Fruit fly (Drosophila melanogaster) whole organism, embryonic: Measurements from ENCODE around the gene Gbeta76C.
A peak's percentile ranks its signal among the peaks of the same experiment; 100 is the strongest.

Experiments
- Ada2b ChIP-seq: fragments of 200-800 bp; sonication (Bioruptor generic); IDR thresholded peaks from 2 replicates; pipeline ENCODE4 v1.3.6; 2022; ENCODE audit warnings: missing biosample characterization, missing genetic modification characterization
- Atf6 ChIP-seq: fragments of 200-800 bp; sonication (Bioruptor generic); IDR thresholded peaks from 2 replicates; pipeline ENCODE4 v1.3.6; 2022; ENCODE audit warnings: missing biosample characterization, missing genetic modification characterization
- CG10959 ChIP-seq: fragments of 200-800 bp; sonication (Bioruptor generic); IDR thresholded peaks from 2 replicates; pipeline ENCODE4 v1.3.6; 2022; ENCODE audit warnings: missing biosample characterization, missing genetic modification characterization
- CG11085 ChIP-seq: fragments of 200-800 bp; sonication (Bioruptor generic); IDR thresholded peaks from 2 replicates; pipeline ENCODE4 v1.3.6; 2022; ENCODE audit warnings: missing biosample characterization, missing genetic modification characterization
- CG12155 ChIP-seq: fragments of 200-800 bp; sonication (Bioruptor generic); optimal IDR thresholded peaks from 3 replicates; lab custom pipeline; 2016; ENCODE audit warnings: missing biosample characterization, missing genetic modification characterization
- CG12942 ChIP-seq: fragments of 200-800 bp; sonication (Bioruptor generic); optimal IDR thresholded peaks from 3 replicates; lab custom pipeline; 2016; ENCODE audit warnings: missing biosample characterization, missing genetic modification characterization
- CG13624 ChIP-seq: fragments of 200-800 bp; sonication (Bioruptor generic); optimal IDR thresholded peaks from 2 replicates; lab custom pipeline; 2016; ENCODE audit warnings: missing biosample characterization, missing genetic modification characterization
- CG1529 ChIP-seq: fragments of 200-800 bp; sonication (Bioruptor generic); optimal IDR thresholded peaks from 3 replicates; lab custom pipeline; 2018; ENCODE audit warnings: missing biosample characterization, missing genetic modification characterization
- CG16813 ChIP-seq: fragments of 200-800 bp; sonication (Bioruptor generic); IDR thresholded peaks from 3 replicates; pipeline ENCODE4 v1.3.6; 2022; ENCODE audit warnings: missing biosample characterization, missing genetic modification characterization; ENCODE audit not compliant: partially characterized antibody
- CG17359 ChIP-seq: fragments of 200-800 bp; sonication (Bioruptor generic); optimal IDR thresholded peaks from 3 replicates; lab custom pipeline; 2018; ENCODE audit warnings: missing biosample characterization, mild to moderate bottlenecking, missing genetic modification characterization, moderate library complexity
- CG18011 ChIP-seq: fragments of 200-800 bp; sonication (Bioruptor generic); optimal IDR thresholded peaks from 2 replicates; lab custom pipeline; 2017; ENCODE audit warnings: missing biosample characterization, missing genetic modification characterization, mild to moderate bottlenecking, moderate library complexity, missing genotype
- CG18764 ChIP-seq: fragments of 200-800 bp; sonication (Bioruptor generic); optimal IDR thresholded peaks from 3 replicates; lab custom pipeline; 2016; ENCODE audit warnings: missing biosample characterization, missing genetic modification characterization
- CG2129 ChIP-seq: fragments of 200-800 bp; sonication (Bioruptor generic); IDR thresholded peaks from 2 replicates; pipeline ENCODE4 v1.3.6; 2022; ENCODE audit warnings: missing biosample characterization, missing genetic modification characterization; ENCODE audit not compliant: partially characterized antibody
- CG30403 ChIP-seq: fragments of 200-800 bp; sonication (Bioruptor generic); optimal IDR thresholded peaks from 3 replicates; lab custom pipeline; 2016; ENCODE audit warnings: missing biosample characterization, missing genetic modification characterization
- CG3163 ChIP-seq: fragments of 200-800 bp; sonication (Bioruptor generic); optimal IDR thresholded peaks from 3 replicates; lab custom pipeline; 2016; ENCODE audit warnings: missing biosample characterization, missing genetic modification characterization
- CG3281 ChIP-seq: fragments of 200-800 bp; sonication (Bioruptor generic); optimal IDR thresholded peaks from 3 replicates; lab custom pipeline; 2017; ENCODE audit warnings: missing biosample characterization, mild to moderate bottlenecking, missing genetic modification characterization
- CG42726 ChIP-seq: fragments of 200-800 bp; sonication (Bioruptor generic); IDR thresholded peaks from 2 replicates; pipeline ENCODE4 v1.3.6; 2022; ENCODE audit warnings: missing biosample characterization, missing genetic modification characterization; ENCODE audit not compliant: partially characterized antibody
- CG4282 ChIP-seq: fragments of 200-800 bp; sonication (Bioruptor generic); optimal IDR thresholded peaks from 2 replicates; lab custom pipeline; 2016; ENCODE audit warnings: missing biosample characterization, missing genetic modification characterization
- CG6683 ChIP-seq: fragments of 200-800 bp; sonication (Bioruptor generic); optimal IDR thresholded peaks from 2 replicates; lab custom pipeline; 2017; ENCODE audit warnings: missing biosample characterization, mild to moderate bottlenecking, missing genetic modification characterization, missing genetic modification reagents
- CG8290 ChIP-seq, 3 experiments: fragments of 200-800 bp; sonication (Bioruptor generic); optimal IDR thresholded peaks; 2 replicates each; lab custom pipeline; 2016 to 2019; ENCODE audit warnings: missing biosample characterization in 3 of 3, missing genetic modification characterization in 3 of 3, mild to moderate bottlenecking in 2 of 3, moderate library complexity in 1 of 3
- CG8478 ChIP-seq: fragments of >200 bp; optimal IDR thresholded peaks from 2 replicates; lab custom pipeline; 2018
- CG8765 ChIP-seq: fragments of 200-800 bp; sonication (Bioruptor generic); IDR thresholded peaks from 2 replicates; pipeline ENCODE4 v1.3.6; 2022; ENCODE audit warnings: missing biosample characterization, missing genetic modification characterization
- CG9817 ChIP-seq: fragments of 200-800 bp; sonication (Bioruptor generic); optimal IDR thresholded peaks from 2 replicates; lab custom pipeline; 2018; ENCODE audit warnings: missing biosample characterization, mild to moderate bottlenecking, missing genetic modification characterization, moderate library complexity
- Chrac-16 ChIP-seq: fragments of 200-800 bp; sonication (Bioruptor generic); optimal IDR thresholded peaks from 3 replicates; lab custom pipeline; 2016; ENCODE audit warnings: missing biosample characterization, missing genetic modification characterization
- Gsc ChIP-seq: fragments of 200-800 bp; sonication (Bioruptor generic); IDR thresholded peaks from 2 replicates; pipeline ENCODE4 v1.3.6; 2022; ENCODE audit warnings: missing biosample characterization, missing genetic modification characterization
- HLH3B ChIP-seq: fragments of 200-800 bp; sonication (Bioruptor generic); IDR thresholded peaks from 2 replicates; pipeline ENCODE4 v1.3.6; 2022; ENCODE audit warnings: missing biosample characterization, missing genetic modification characterization
- HLH4C ChIP-seq: fragments of 200-800 bp; sonication (Bioruptor generic); IDR thresholded peaks from 3 replicates; pipeline ENCODE4 v1.3.6; 2022; ENCODE audit warnings: missing biosample characterization, missing genetic modification characterization; ENCODE audit not compliant: partially characterized antibody
- Hr3 ChIP-seq: fragments of 200-800 bp; sonication (Bioruptor generic); optimal IDR thresholded peaks from 3 replicates; lab custom pipeline; 2016; ENCODE audit warnings: missing biosample characterization, missing genetic modification characterization
- Hr51 ChIP-seq, 2 experiments: fragments of 200-800 bp; sonication (Bioruptor generic); optimal IDR thresholded peaks; 2 replicates in 1 of 2; 3 replicates in 1 of 2; lab custom pipeline; 2016 to 2018; ENCODE audit warnings: missing biosample characterization in 2 of 2, missing genetic modification characterization in 2 of 2, mild to moderate bottlenecking in 1 of 2, moderate library complexity in 1 of 2
- Med ChIP-seq: fragments of 200-800 bp; sonication (Bioruptor generic); peaks from one replicate; lab custom pipeline; 2016; ENCODE audit warnings: missing biosample characterization, missing genetic modification characterization, mild to moderate bottlenecking, inconsistent platforms, moderate library complexity
- NC2β ChIP-seq: fragments of 200-800 bp; sonication (Bioruptor generic); optimal IDR thresholded peaks from 2 replicates; lab custom pipeline; 2016; ENCODE audit warnings: missing biosample characterization, missing genetic modification characterization
- br ChIP-seq: fragments of >200 bp; optimal IDR thresholded peaks from 2 replicates; lab custom pipeline; 2017
- ci ChIP-seq: fragments of 200-800 bp; sonication (Bioruptor generic); IDR thresholded peaks from 3 replicates; pipeline ENCODE4 v1.3.6; 2022; ENCODE audit warnings: missing biosample characterization, missing genetic modification characterization
- dimm ChIP-seq: fragments of 200-800 bp; sonication (Bioruptor generic); IDR thresholded peaks from 2 replicates; pipeline ENCODE4 v1.3.6; 2022; ENCODE audit warnings: missing biosample characterization, missing genetic modification characterization
- dmrt11E ChIP-seq: fragments of 200-800 bp; sonication (Bioruptor generic); optimal IDR thresholded peaks from 3 replicates; lab custom pipeline; 2018; ENCODE audit warnings: missing biosample characterization, mild to moderate bottlenecking, missing genetic modification characterization, moderate library complexity
- dpn ChIP-seq, 2 experiments: fragments of 200-800 bp; sonication (Bioruptor generic); optimal IDR thresholded peaks; 3 replicates each; lab custom pipeline; 2016; ENCODE audit warnings: missing biosample characterization in 2 of 2, missing genetic modification characterization in 2 of 2
- gem ChIP-seq: fragments of 200-800 bp; sonication (Bioruptor generic); optimal IDR thresholded peaks from 2 replicates; lab custom pipeline; 2019; ENCODE audit warnings: missing biosample characterization, mild to moderate bottlenecking, missing genetic modification characterization, moderate library complexity
- gro ChIP-seq: fragments of 200-800 bp; sonication (Bioruptor generic); optimal IDR thresholded peaks from 2 replicates; lab custom pipeline; 2016; ENCODE audit warnings: missing biosample characterization, missing genetic modification characterization
- hb ChIP-seq: fragments of 200-800 bp; sonication (Bioruptor generic); IDR thresholded peaks from 3 replicates; pipeline ENCODE4 v1.3.6; 2022; ENCODE audit warnings: missing biosample characterization, missing genetic modification characterization; ENCODE audit not compliant: partially characterized antibody
- klu ChIP-seq: fragments of 200-800 bp; sonication (Bioruptor generic); IDR thresholded peaks from 2 replicates; pipeline ENCODE4 v1.3.6; 2022; ENCODE audit warnings: missing biosample characterization, missing genetic modification characterization
- lola ChIP-seq, 3 experiments: fragments of >200 bp in 2 of 3; fragments of 200-800 bp in 1 of 3; sonication (Bioruptor generic) in 1 of 3; optimal IDR thresholded peaks; 2 replicates each; lab custom pipeline; 2017 to 2019; ENCODE audit warnings: missing biosample characterization in 3 of 3, missing genetic modification characterization in 3 of 3, mild to moderate bottlenecking in 1 of 3, moderate library complexity in 1 of 3
- maf-S ChIP-seq: fragments of 200-800 bp; sonication (Bioruptor generic); optimal IDR thresholded peaks from 2 replicates; lab custom pipeline; 2016; ENCODE audit warnings: missing biosample characterization, missing genetic modification characterization
- prd ChIP-seq, 3 experiments: fragments of >200 bp in 2 of 3; fragments of 200-800 bp in 1 of 3; sonication (Bioruptor generic) in 1 of 3; optimal IDR thresholded peaks in 2 of 3; IDR thresholded peaks in 1 of 3; 2 replicates in 2 of 3; 3 replicates in 1 of 3; pipeline versions ENCODE4 v1.3.6 to Lab custom; 2017 to 2022; ENCODE audit warnings: missing biosample characterization in 1 of 3, missing genetic modification characterization in 1 of 3
- pzg ChIP-seq: fragments of 200-800 bp; sonication (Bioruptor generic); optimal IDR thresholded peaks from 3 replicates; lab custom pipeline; 2018; ENCODE audit warnings: missing biosample characterization, mild to moderate bottlenecking, missing genetic modification characterization, moderate library complexity
- sima ChIP-seq: fragments of 200-800 bp; sonication (Bioruptor generic); optimal IDR thresholded peaks from 2 replicates; lab custom pipeline; 2016; ENCODE audit warnings: missing biosample characterization, missing genetic modification characterization
- sna ChIP-seq: fragments of 200-800 bp; sonication (Bioruptor generic); IDR thresholded peaks from 2 replicates; pipeline ENCODE4 v1.3.6; 2022; ENCODE audit warnings: missing biosample characterization, missing genetic modification characterization; ENCODE audit not compliant: partially characterized antibody
- sqz ChIP-seq: fragments of 200-800 bp; sonication (Bioruptor generic); optimal IDR thresholded peaks from 3 replicates; lab custom pipeline; 2018; ENCODE audit warnings: missing biosample characterization, mild to moderate bottlenecking, missing genetic modification characterization
- stwl ChIP-seq: fragments of 200-800 bp; sonication (Bioruptor generic); optimal IDR thresholded peaks from 3 replicates; lab custom pipeline; 2018; ENCODE audit warnings: missing biosample characterization, mild to moderate bottlenecking, missing genetic modification characterization, moderate library complexity
- tll ChIP-seq, 2 experiments: fragments of 200-800 bp in 1 of 2; fragments of >200 bp in 1 of 2; sonication (Bioruptor generic) in 1 of 2; optimal IDR thresholded peaks; 2 replicates each; lab custom pipeline; 2017 to 2019; ENCODE audit warnings: missing biosample characterization in 2 of 2, missing genetic modification characterization in 2 of 2, mild to moderate bottlenecking in 1 of 2, moderate library complexity in 1 of 2

Gbeta76C gene

dm6 chr3L:19687200-19687687 is at the start of gene Gbeta76C, which contains the start of gene CG8765 (continued):
- TF ChIP-seq CG42726 (GFP tag; lab: Robert Waterston, UW): 0 out of 2 replicates have a peak, but pooled peaks have one; percentile 41
- no peak for TF ChIP-seq CG6683 (GFP tag; lab: Kevin White, UChicago)
- TF ChIP-seq Ada2b: no peak
- peak; percentile 90 for TF ChIP-seq stwl (tag; lab: Kevin White, UChicago)
- peak; percentile 48 for TF ChIP-seq CG30403 (GFP tag; lab: Kevin White, UChicago)
- TF ChIP-seq CG17359 (tag; lab: Kevin White, UChicago): no peak
- no peak for TF ChIP-seq Atf6 (GFP tag; lab: Robert Waterston, UW)
- no peak for TF ChIP-seq CG11085 (GFP tag; lab: Robert Waterston, UW)
- peak; percentile 63 for TF ChIP-seq CG13624 (GFP tag; lab: Kevin White, UChicago)
- no peak for TF ChIP-seq sqz (GFP tag; lab: Kevin White, UChicago)
- peak; percentile 9 for TF ChIP-seq CG12155 (GFP tag; lab: Kevin White, UChicago)
- peak; percentile 65 to 71 for TF ChIP-seq dpn (GFP tag; optimal IDR thresholded peaks at IDR 0.05; lab: Kevin White, UChicago)
- peak; percentile 99 for TF ChIP-seq pzg
- TF ChIP-seq gem (tag; lab: Kevin White, UChicago): no peak
- no peak for TF ChIP-seq CG10959 (GFP tag; lab: Robert Waterston, UW)
- peak; percentile 95 for TF ChIP-seq Med (GFP tag; lab: Kevin White, UChicago)
- TF ChIP-seq sna (GFP tag; lab: Robert Waterston, UW): no peak
- no peak for TF ChIP-seq br
- TF ChIP-seq HLH4C (GFP tag; lab: Robert Waterston, UW): no peak
- no peak for TF ChIP-seq sima (GFP tag; lab: Kevin White, UChicago)
- peak; percentile 35 for TF ChIP-seq Chrac-16
- TF ChIP-seq dmrt11E (tag; lab: Kevin White, UChicago): no peak
- TF ChIP-seq CG4282: no peak
- no peak for TF ChIP-seq maf-S (GFP tag; lab: Kevin White, UChicago)
- TF ChIP-seq Gsc: no peak
- TF ChIP-seq Hr3: peak; percentile 9
- TF ChIP-seq CG3163 (GFP tag; lab: Kevin White, UChicago): peak; percentile 55
- TF ChIP-seq hb (GFP tag; lab: Robert Waterston, UW): no peak
- no peak for TF ChIP-seq prd (optimal IDR thresholded peaks at IDR 0.05; lab: Kevin White, UChicago)
- TF ChIP-seq prd (GFP tag; IDR thresholded peaks at IDR 0.05; lab: Robert Waterston, UW): no peak
- TF ChIP-seq CG8765 (GFP tag; lab: Robert Waterston, UW): 0 out of 2 replicates have a peak, but pooled peaks have one; percentile 16
- TF ChIP-seq CG18764 (GFP tag; lab: Kevin White, UChicago): peak; percentile 5
- no peak for TF ChIP-seq CG2129 (GFP tag; lab: Robert Waterston, UW)
- TF ChIP-seq gro (GFP tag; lab: Kevin White, UChicago): peak; percentile 54
- peak; percentile 24 for TF ChIP-seq CG12942 (GFP tag; lab: Kevin White, UChicago)
- no peak for TF ChIP-seq HLH3B (GFP tag; lab: Robert Waterston, UW)
- peak; percentile 18 for TF ChIP-seq CG8290 (GFP tag; optimal IDR thresholded peaks at IDR 0.05; lab: Kevin White, UChicago)
- TF ChIP-seq CG8290 (tag; optimal IDR thresholded peaks at IDR 0.05; lab: Kevin White, UChicago): no peak
- no peak for TF ChIP-seq CG18011
- peak; percentile 34 for TF ChIP-seq CG9817 (tag; lab: Kevin White, UChicago)
- TF ChIP-seq NC2β (GFP tag; lab: Kevin White, UChicago): peak; percentile 48
- TF ChIP-seq lola (GFP tag; optimal IDR thresholded peaks at IDR 0.05; lab: Kevin White, UChicago): no peak
- TF ChIP-seq CG1529: no peak
- TF ChIP-seq dimm (GFP tag; lab: Robert Waterston, UW): no peak
- TF ChIP-seq CG8478 (lab: Kevin White, UChicago): no peak
- TF ChIP-seq Hr51 (GFP tag; optimal IDR thresholded peaks at IDR 0.05; lab: Kevin White, UChicago): no peak
- TF ChIP-seq ci (GFP tag; lab: Robert Waterston, UW): peak; percentile 78; the same call in 2 of the 3 replicates
- peak in 1 of 2 experiments; percentile 1 for TF ChIP-seq tll (GFP tag; optimal IDR thresholded peaks at IDR 0.05; lab: Kevin White, UChicago)
- TF ChIP-seq CG16813: peak; percentile 54
- TF ChIP-seq CG3281 (GFP tag; lab: Kevin White, UChicago): no peak
- no peak for TF ChIP-seq klu (GFP tag; lab: Robert Waterston, UW)
